Worm (Caenorhabditis elegans) whole organism, late embryonic: ENCODE data around the gene ZK370.6.

Source experiments
- ahr-1 ChIP-seq: sonication (generic microtip); optimal IDR thresholded peaks from 2 replicates; lab custom pipeline; 2016; ENCODE audit warnings: missing genetic modification characterization, missing compliant biosample characterization
- ama-1 ChIP-seq: fragments of 150-350 bp; optimal IDR thresholded peaks from 2 replicates; lab custom pipeline; 2014
- ceh-14 ChIP-seq: sonication (generic microtip); optimal IDR thresholded peaks from 2 replicates; lab custom pipeline; 2016; ENCODE audit warnings: missing genotype, missing genetic modification characterization, missing compliant biosample characterization
- ceh-2 ChIP-seq: sonication (generic microtip); optimal IDR thresholded peaks from 2 replicates; lab custom pipeline; 2016; ENCODE audit warnings: missing genotype, missing genetic modification characterization, missing compliant biosample characterization
- ceh-24 ChIP-seq: sonication (generic microtip); optimal IDR thresholded peaks from 2 replicates; lab custom pipeline; 2016; ENCODE audit warnings: mild to moderate bottlenecking, missing genetic modification characterization, missing compliant biosample characterization
- ceh-31 ChIP-seq: sonication (generic microtip); optimal IDR thresholded peaks from 2 replicates; lab custom pipeline; 2016; ENCODE audit warnings: missing genetic modification characterization, missing compliant biosample characterization
- ceh-34 ChIP-seq: sonication (generic microtip); optimal IDR thresholded peaks from 2 replicates; lab custom pipeline; 2016; ENCODE audit warnings: mild to moderate bottlenecking, missing genetic modification characterization, missing compliant biosample characterization
- ceh-6 ChIP-seq: fragments of 200-800 bp; sonication (Bioruptor generic); optimal IDR thresholded peaks from 2 replicates; lab custom pipeline; 2018; ENCODE audit warnings: mild to moderate bottlenecking, missing genetic modification characterization, missing compliant biosample characterization
- che-1 ChIP-seq: sonication (generic microtip); optimal IDR thresholded peaks from 2 replicates; lab custom pipeline; 2016; ENCODE audit warnings: mild to moderate bottlenecking, missing genetic modification characterization, missing compliant biosample characterization
- dve-1 ChIP-seq: sonication (generic microtip); optimal IDR thresholded peaks from 2 replicates; lab custom pipeline; 2017; ENCODE audit warnings: antibody characterized with exemption, mild to moderate bottlenecking, missing genetic modification characterization, missing compliant biosample characterization
- gmeb-2 ChIP-seq: sonication (generic microtip); optimal IDR thresholded peaks from 2 replicates; lab custom pipeline; 2016; ENCODE audit warnings: missing genetic modification characterization, inconsistent platforms, missing compliant biosample characterization
- hlh-15 ChIP-seq: sonication (generic microtip); optimal IDR thresholded peaks from 2 replicates; lab custom pipeline; 2016; ENCODE audit warnings: missing genetic modification characterization, missing compliant biosample characterization
- hlh-8 ChIP-seq: sonication (generic microtip); optimal IDR thresholded peaks from 2 replicates; lab custom pipeline; 2016; ENCODE audit warnings: missing genotype, missing genetic modification characterization, missing compliant biosample characterization
- lim-6 ChIP-seq: sonication (generic microtip); optimal IDR thresholded peaks from 2 replicates; lab custom pipeline; 2016; ENCODE audit warnings: missing genetic modification characterization, missing compliant biosample characterization
- madf-2 ChIP-seq: sonication (generic microtip); optimal IDR thresholded peaks from 2 replicates; lab custom pipeline; 2017; ENCODE audit warnings: missing genetic modification characterization, missing compliant biosample characterization
- nfya-1 ChIP-seq: sonication (generic microtip); optimal IDR thresholded peaks from 2 replicates; lab custom pipeline; 2017; ENCODE audit warnings: missing genetic modification characterization, mild to moderate bottlenecking, missing compliant biosample characterization, antibody characterized with exemption, moderate library complexity
- nhr-232 ChIP-seq: sonication (generic microtip); optimal IDR thresholded peaks from 2 replicates; lab custom pipeline; 2016; ENCODE audit warnings: missing genetic modification characterization, missing compliant biosample characterization
- npax-4 ChIP-seq: sonication (generic microtip); optimal IDR thresholded peaks from 2 replicates; lab custom pipeline; 2016; ENCODE audit warnings: missing genetic modification characterization, missing compliant biosample characterization
- pag-3 ChIP-seq: sonication (generic microtip); optimal IDR thresholded peaks from 2 replicates; lab custom pipeline; 2016; ENCODE audit warnings: missing compliant biosample characterization, missing genetic modification characterization, borderline replicate concordance
- pat-9 ChIP-seq: fragments of 200-800 bp; sonication (Bioruptor generic); optimal IDR thresholded peaks from 2 replicates; lab custom pipeline; 2018; ENCODE audit warnings: mild to moderate bottlenecking, missing genetic modification characterization, moderate library complexity, missing compliant biosample characterization
- pqm-1 ChIP-seq: sonication (generic microtip); optimal IDR thresholded peaks from 2 replicates; lab custom pipeline; 2016; ENCODE audit warnings: missing genetic modification characterization, missing compliant biosample characterization
- pros-1 ChIP-seq: fragments of 150-350 bp; optimal IDR thresholded peaks from 2 replicates; lab custom pipeline; 2014; ENCODE audit warnings: missing biosample characterization, missing genetic modification reagents, missing genetic modification characterization
- sdc-2 ChIP-seq: sonication (generic microtip); optimal IDR thresholded peaks from 2 replicates; lab custom pipeline; 2016; ENCODE audit warnings: missing genotype, missing genetic modification characterization, missing compliant biosample characterization
- sox-2 ChIP-seq: fragments of 200-800 bp; sonication (Bioruptor generic); IDR thresholded peaks from 2 replicates; pipeline ENCODE4 v1.3.6; 2022; ENCODE audit warnings: missing genetic modification reagents, missing genetic modification characterization, missing compliant biosample characterization
- tbx-2 ChIP-seq: sonication (generic microtip); optimal IDR thresholded peaks from 2 replicates; lab custom pipeline; 2016; ENCODE audit warnings: missing genetic modification characterization, missing compliant biosample characterization
- tbx-7 ChIP-seq: sonication (generic microtip); optimal IDR thresholded peaks from 2 replicates; lab custom pipeline; 2016; ENCODE audit warnings: missing genotype, missing genetic modification characterization, missing compliant biosample characterization
- unc-3 ChIP-seq, 2 experiments: fragments of 200-800 bp in 1 of 2; sonication (Bioruptor generic) in 1 of 2; sonication (generic microtip) in 1 of 2; conservative IDR thresholded peaks in 1 of 2; optimal IDR thresholded peaks in 1 of 2; 2 replicates each; pipeline versions ENCODE4 v1.3.6 to Lab custom; 2016 to 2022; ENCODE audit warnings: missing compliant biosample characterization in 2 of 2, missing genetic modification characterization in 2 of 2, missing genetic modification reagents in 1 of 2
- unc-42 ChIP-seq: sonication (generic microtip); optimal IDR thresholded peaks from 2 replicates; lab custom pipeline; 2016; ENCODE audit warnings: missing genotype, missing genetic modification characterization, missing compliant biosample characterization
- unc-55 ChIP-seq: sonication (generic microtip); optimal IDR thresholded peaks from 2 replicates; lab custom pipeline; 2017; ENCODE audit warnings: missing biosample characterization, missing genetic modification reagents, missing genetic modification characterization
- zip-5 ChIP-seq: sonication (generic microtip); optimal IDR thresholded peaks from 2 replicates; lab custom pipeline; 2016; ENCODE audit warnings: missing genetic modification characterization, missing compliant biosample characterization

Gene ZK370.6

ce11 chrIII:8743796-8744404 lies at the start of gene ZK370.6:
Gene ZK370.6 (minus strand): TSS chrIII:8743846.
- TF ChIP-seq unc-42 (peak; percentile 91), sox-2 (no peak)

DNA sequence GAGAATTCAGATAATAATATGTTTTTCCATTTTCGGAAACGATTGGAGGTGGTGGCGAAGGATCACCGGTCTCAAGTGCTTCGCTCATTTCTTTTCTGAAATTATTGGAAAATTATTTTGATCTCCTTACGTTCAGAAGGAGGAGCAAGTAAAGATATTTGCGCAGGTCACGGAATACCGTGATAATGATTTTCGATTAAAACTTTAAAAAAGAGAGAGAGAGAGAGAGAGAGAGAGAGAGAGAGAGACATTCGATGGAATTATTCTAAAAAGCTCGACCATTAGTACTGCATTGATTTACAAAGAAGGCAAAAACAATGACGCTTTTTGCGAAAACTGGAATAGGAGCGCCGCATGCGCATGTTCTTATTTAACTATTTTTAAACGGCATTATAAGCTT lies 48.6 kb upstream of the ZK370.6 start, which contains the start of gene ztf-1:
ztf-1 (minus strand) TSS at position 101 of the 400 bp plus-strand sequence.
- TF ChIP-seq pros-1 (tag; lab: Kevin White, UChicago) (no peak), sdc-2 (tag; lab: Kevin White, UChicago) (no peak), pag-3 (tag; lab: Kevin White, UChicago) (no peak), hlh-8 (tag; lab: Kevin White, UChicago) (no peak), pat-9 (tag; lab: Kevin White, UChicago) (no peak), unc-3 (GFP tag; conservative IDR thresholded peaks at IDR 0.05; lab: Robert Waterston, UW) (no peak), unc-3 (tag; optimal IDR thresholded peaks at IDR 0.05; lab: Kevin White, UChicago) (no peak), gmeb-2 (tag; lab: Kevin White, UChicago) (no peak), dve-1 (tag; lab: Kevin White, UChicago) (no peak), ceh-2 (tag; lab: Kevin White, UChicago) (no peak), pqm-1 (no peak), tbx-7 (tag; lab: Kevin White, UChicago) (no peak), sox-2 (no peak), madf-2 (tag; lab: Kevin White, UChicago) (no peak), ceh-24 (tag; lab: Kevin White, UChicago) (no peak), unc-42 (no peak)

ce11 chrIII:8791235-8791634 lies 47.6 kb upstream of the ZK370.6 start, which contains the start of the genes zfp-1 and F54F2.14:
Gene zfp-1 (plus strand): TSS chrIII:8791535.
Gene F54F2.14 (plus strand): TSS chrIII:8791546.
- TF ChIP-seq ama-1 (no peak), unc-3 (GFP tag; conservative IDR thresholded peaks at IDR 0.05; lab: Robert Waterston, UW) (no peak), unc-3 (tag; optimal IDR thresholded peaks at IDR 0.05; lab: Kevin White, UChicago) (no peak), che-1 (tag; lab: Kevin White, UChicago) (no peak), nhr-232 (tag; lab: Kevin White, UChicago) (no peak), sdc-2 (tag; lab: Kevin White, UChicago) (no peak), pag-3 (tag; lab: Kevin White, UChicago) (no peak), zip-5 (tag; lab: Kevin White, UChicago) (no peak)

- no peak for TF ChIP-seq tbx-7 (tag; lab: Kevin White, UChicago)
- peak; percentile 14 for TF ChIP-seq unc-42
- TF ChIP-seq ceh-14, result peak; percentile 17
- TF ChIP-seq ceh-6 (GFP tag; lab: Kevin White, UChicago), result no peak
- no peak for TF ChIP-seq gmeb-2 (tag; lab: Kevin White, UChicago)
- no peak for TF ChIP-seq dve-1 (tag; lab: Kevin White, UChicago)
- no peak for TF ChIP-seq pag-3 (tag; lab: Kevin White, UChicago)
- no peak for TF ChIP-seq npax-4 (tag; lab: Kevin White, UChicago)
- TF ChIP-seq tbx-2 (tag; lab: Kevin White, UChicago), result peak; percentile 32
- TF ChIP-seq ceh-31 (tag; lab: Kevin White, UChicago), result peak; percentile 29
- no peak for TF ChIP-seq nfya-1 (tag; lab: Kevin White, UChicago)
- no peak for TF ChIP-seq hlh-15 (tag; lab: Kevin White, UChicago)
Measured at ce11 chrIII:8788690-8789089, 45.0 kb upstream of the ZK370.6 start.

DNA sequence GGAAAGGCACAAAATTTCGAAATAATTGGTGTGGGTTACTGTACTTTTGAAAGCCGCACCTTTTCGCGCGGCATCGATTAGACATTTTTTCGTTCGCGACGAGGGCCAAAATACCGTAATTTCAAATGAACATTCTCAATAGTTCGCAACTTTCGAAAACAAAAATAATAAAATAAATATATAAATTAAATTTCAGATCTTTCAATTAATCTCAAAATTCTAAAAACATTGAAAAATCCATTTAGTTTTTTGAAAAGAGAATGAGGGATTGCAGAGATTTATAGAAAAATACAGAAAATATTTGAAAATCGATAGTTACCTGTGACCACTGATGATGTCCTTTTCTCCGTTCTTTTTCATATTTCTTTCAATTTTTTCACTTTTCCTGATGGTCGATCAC lies 42.4 kb upstream of the ZK370.6 start, which contains the start of gene K02D10.8:
K02D10.8 (plus strand) TSS at position 301 of the 400 bp plus-strand sequence.
- no peak for TF ChIP-seq ceh-34 (tag; lab: Kevin White, UChicago)
- TF ChIP-seq ceh-6 (GFP tag; lab: Kevin White, UChicago), result no peak
- TF ChIP-seq hlh-8 (tag; lab: Kevin White, UChicago), result no peak
- no peak for TF ChIP-seq ahr-1 (tag; lab: Kevin White, UChicago)
- no peak for TF ChIP-seq lim-6 (tag; lab: Kevin White, UChicago)
- no peak for TF ChIP-seq unc-55 (GFP tag; lab: Kevin White, UChicago)
